1 fruit fly cellular context compared by ENCODE assay signal in genomic region chr3L:729345-729744, dm6.
TF ChIP-seq lines count a peak whose summit lies in the region.

No protein-coding gene starts in this region.

TF ChIP-seq in whole organism, prepupa, 60 proteins besides CTCF, POLR2A, EP300 and RAD21 (continued from another document):
- peak; percentile 75 for TF ChIP-seq Eip78C (GFP tag; lab: Kevin White, UChicago)
- TF ChIP-seq Hr39 (GFP tag; optimal IDR thresholded peaks at IDR 0.05; lab: Kevin White, UChicago), result peak; percentile 53
- no peak for TF ChIP-seq CG10669 (GFP tag; optimal IDR thresholded peaks at IDR 0.05; lab: Kevin White, UChicago)
- no peak for TF ChIP-seq Hr4 (GFP tag; optimal IDR thresholded peaks at IDR 0.05; lab: Kevin White, UChicago)
- no peak for TF ChIP-seq CG4318 (GFP tag; optimal IDR thresholded peaks at IDR 0.05; lab: Kevin White, UChicago)
- no peak for TF ChIP-seq dsx (GFP tag; optimal IDR thresholded peaks at IDR 0.05; lab: Kevin White, UChicago; ENCODE audit: poor library complexity, severe bottlenecking)
- no peak for TF ChIP-seq CG32006 (GFP tag; optimal IDR thresholded peaks at IDR 0.05; lab: Kevin White, UChicago)
- peak; percentile 49 for TF ChIP-seq topi (GFP tag; optimal IDR thresholded peaks at IDR 0.05; lab: Kevin White, UChicago)
- no peak for TF ChIP-seq Blimp-1 (GFP tag; optimal IDR thresholded peaks at IDR 0.05; lab: Kevin White, UChicago)
- peak; percentile 77 for TF ChIP-seq Met (GFP tag; optimal IDR thresholded peaks at IDR 0.05; lab: Kevin White, UChicago)
- TF ChIP-seq svp (GFP tag; lab: Kevin White, UChicago), result peak; percentile 86
- no peak for TF ChIP-seq CG6163 (GFP tag; IDR thresholded peaks at IDR 0.05; lab: Robert Waterston, UW)
- TF ChIP-seq ss (GFP tag; optimal IDR thresholded peaks at IDR 0.05; lab: Kevin White, UChicago), result no peak
- TF ChIP-seq vri (GFP tag; optimal IDR thresholded peaks at IDR 0.05; lab: Kevin White, UChicago), result peak; percentile 11
- no peak for TF ChIP-seq CG6808 (GFP tag; optimal IDR thresholded peaks at IDR 0.05; lab: Kevin White, UChicago)
- peak; percentile 16 for TF ChIP-seq acj6 (GFP tag; optimal IDR thresholded peaks at IDR 0.05; lab: Kevin White, UChicago)
- TF ChIP-seq CG6792 (GFP tag; optimal IDR thresholded peaks at IDR 0.05; lab: Kevin White, UChicago), result peak; percentile 32
- no peak for TF ChIP-seq Ets96B (tag; optimal IDR thresholded peaks at IDR 0.05; lab: Kevin White, UChicago)
- TF ChIP-seq Lpt (GFP tag; optimal IDR thresholded peaks at IDR 0.05; lab: Kevin White, UChicago), result no peak
- TF ChIP-seq fd59A (GFP tag; optimal IDR thresholded peaks at IDR 0.05; lab: Kevin White, UChicago), result no peak
- TF ChIP-seq Smox (GFP tag; optimal IDR thresholded peaks at IDR 0.05; lab: Kevin White, UChicago), result peak; percentile 56
- peak; percentile 51 for TF ChIP-seq Eip75B (GFP tag; optimal IDR thresholded peaks at IDR 0.05; lab: Kevin White, UChicago)
- peak; percentile 62 for TF ChIP-seq Sox102F (GFP tag; optimal IDR thresholded peaks at IDR 0.05; lab: Kevin White, UChicago)
- no peak for TF ChIP-seq CG15336 (GFP tag; IDR thresholded peaks at IDR 0.05; lab: Robert Waterston, UW)
- TF ChIP-seq spab (GFP tag; optimal IDR thresholded peaks at IDR 0.05; lab: Kevin White, UChicago), result peak; percentile 6
- TF ChIP-seq pdm3 (GFP tag; optimal IDR thresholded peaks at IDR 0.05; lab: Kevin White, UChicago), result peak; percentile 14
- peak; percentile 19 for TF ChIP-seq OdsH (GFP tag; optimal IDR thresholded peaks at IDR 0.05; lab: Kevin White, UChicago)
- TF ChIP-seq CG34406 (GFP tag; optimal IDR thresholded peaks at IDR 0.05; lab: Kevin White, UChicago), result peak; percentile 13
- peak; percentile 39 for TF ChIP-seq Ets21C (GFP tag; optimal IDR thresholded peaks at IDR 0.05; lab: Kevin White, UChicago)
